Worm (Caenorhabditis elegans) whole organism, L4 larva: Measurements from ENCODE around the gene W08G11.5.

ENCODE experiments used
- F10B5.3 ChIP-seq: sonication (generic microtip); optimal IDR thresholded peaks from 2 replicates; lab custom pipeline; 2016; ENCODE audit warnings: mild to moderate bottlenecking, missing genetic modification characterization, missing compliant biosample characterization
- F37D6.2 ChIP-seq: sonication (generic microtip); optimal IDR thresholded peaks from 2 replicates; lab custom pipeline; 2016; ENCODE audit warnings: mild to moderate bottlenecking, missing genetic modification characterization, missing compliant biosample characterization
- Y5F2A.4 ChIP-seq: fragments of 200-800 bp; sonication (Bioruptor generic); optimal IDR thresholded peaks from 2 replicates; lab custom pipeline; 2018; ENCODE audit warnings: mild to moderate bottlenecking, missing genetic modification characterization, missing compliant biosample characterization
- ces-1 ChIP-seq: fragments of 150-350 bp; sonication (generic microtip); optimal IDR thresholded peaks from 4 replicates; lab custom pipeline; 2014; ENCODE audit warnings: missing biosample characterization, missing genetic modification reagents, missing genetic modification characterization
- jun-1 ChIP-seq: fragments of 150-350 bp; optimal IDR thresholded peaks from 2 replicates; lab custom pipeline; 2014; ENCODE audit warnings: missing biosample characterization, missing genetic modification reagents, missing genetic modification characterization
- madf-9 ChIP-seq: fragments of 200-800 bp; sonication (Bioruptor generic); conservative IDR thresholded peaks from 2 replicates; pipeline ENCODE4 v1.3.6; 2022; ENCODE audit warnings: missing genetic modification reagents, missing genetic modification characterization, missing compliant biosample characterization
- nhr-11 ChIP-seq: fragments of 150-350 bp; optimal IDR thresholded peaks from 2 replicates; lab custom pipeline; 2014; ENCODE audit warnings: missing biosample characterization, missing genetic modification characterization
- nhr-237 ChIP-seq: sonication (generic microtip); optimal IDR thresholded peaks from 2 replicates; lab custom pipeline; 2017; ENCODE audit warnings: missing biosample characterization, missing genetic modification characterization
- nhr-6 ChIP-seq: fragments of 150-350 bp; optimal IDR thresholded peaks from 2 replicates; lab custom pipeline; 2014; ENCODE audit warnings: missing biosample characterization, missing genetic modification characterization
- nhr-76 ChIP-seq: fragments of 150-350 bp; optimal IDR thresholded peaks from 2 replicates; lab custom pipeline; 2014; ENCODE audit warnings: missing biosample characterization, missing genetic modification characterization
- pqm-1 ChIP-seq: sonication (generic microtip); optimal IDR thresholded peaks from 2 replicates; lab custom pipeline; 2017; ENCODE audit warnings: missing biosample characterization, missing genetic modification characterization
- spr-1 ChIP-seq: sonication (generic microtip); optimal IDR thresholded peaks from 2 replicates; lab custom pipeline; 2016; ENCODE audit warnings: mild to moderate bottlenecking, missing genetic modification characterization, missing compliant biosample characterization
- unc-62 ChIP-seq, 3 experiments: fragments of 150-350 bp in 1 of 3; sonication (generic microtip); optimal IDR thresholded peaks in 2 of 3; peaks in 1 of 3; 1 replicate in 1 of 3; 2 replicates in 2 of 3; lab custom pipeline; 2014 to 2017; ENCODE audit warnings: missing biosample characterization in 3 of 3, missing genetic modification characterization in 3 of 3, missing genetic modification reagents in 3 of 3, missing genotype in 1 of 3
- zag-1 ChIP-seq: fragments of 150-350 bp; optimal IDR thresholded peaks from 2 replicates; lab custom pipeline; 2014; ENCODE audit warnings: missing biosample characterization, missing genetic modification characterization

DNA sequence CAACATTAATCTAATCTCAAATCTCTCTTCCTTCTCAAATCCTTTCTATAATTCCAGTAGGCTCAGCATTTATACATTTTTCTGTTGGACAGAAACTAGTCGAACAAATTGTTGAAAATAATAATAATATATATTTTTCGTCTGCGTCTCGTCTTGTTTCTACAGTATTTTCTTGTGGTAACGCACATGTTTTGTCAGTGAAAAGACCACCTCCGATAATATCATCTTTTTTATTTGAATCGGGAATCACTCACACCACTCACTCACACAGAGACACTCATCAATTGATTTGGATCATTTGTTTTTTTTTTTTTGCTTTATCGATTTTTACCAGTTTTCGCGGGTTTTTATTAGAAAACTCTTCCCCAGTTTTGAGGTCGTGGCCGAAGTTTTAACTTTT lies 8.4 kb upstream of the W08G11.5 start:
- TF ChIP-seq ces-1 (GFP tag; lab: Kevin White, UChicago) (no peak), zag-1 (tag; lab: Kevin White, UChicago) (no peak), pqm-1 (tag; lab: Kevin White, UChicago) (no peak), unc-62 (GFP tag; optimal IDR thresholded peaks at IDR 0.05 in 1 of 2; lab: Kevin White, UChicago) (no peak), unc-62 (tag; optimal IDR thresholded peaks at IDR 0.05; lab: Kevin White, UChicago) (no peak), F37D6.2 (no peak), madf-9 (GFP tag; lab: Robert Waterston, UW) (no peak), nhr-11 (tag; lab: Kevin White, UChicago) (no peak), Y5F2A.4 (GFP tag; lab: Kevin White, UChicago) (no peak), nhr-237 (tag; lab: Kevin White, UChicago) (no peak), jun-1 (tag; lab: Kevin White, UChicago) (no peak), nhr-76 (tag; lab: Kevin White, UChicago) (no peak), spr-1 (tag; lab: Kevin White, UChicago) (no peak), F10B5.3 (tag; lab: Kevin White, UChicago) (no peak), nhr-6 (tag; lab: Kevin White, UChicago) (no peak)
